Fruit fly (Drosophila melanogaster) whole organism, embryonic: ENCODE data around the gene CG31431.
A peak's percentile ranks its signal among the peaks of the same experiment; 100 is the strongest.

ENCODE experiments used
- Aef1 ChIP-seq: fragments of 200-800 bp; sonication (Bioruptor generic); IDR thresholded peaks from 3 replicates; pipeline ENCODE4 v1.3.6; 2022; ENCODE audit warnings: missing biosample characterization, missing genetic modification characterization
- CG10321 ChIP-seq: fragments of 200-800 bp; sonication (Bioruptor generic); IDR thresholded peaks from 2 replicates; pipeline ENCODE4 v1.3.6; 2022; ENCODE audit warnings: missing biosample characterization, missing genetic modification characterization
- CG13296 ChIP-seq: fragments of 200-800 bp; sonication (Bioruptor generic); optimal IDR thresholded peaks from 3 replicates; lab custom pipeline; 2018; ENCODE audit warnings: missing biosample characterization, mild to moderate bottlenecking, missing genetic modification characterization
- CG14014 ChIP-seq: fragments of 200-800 bp; sonication (Bioruptor generic); IDR thresholded peaks from 2 replicates; pipeline ENCODE4 v1.3.6; 2022; ENCODE audit warnings: missing biosample characterization, missing genetic modification characterization
- CG1529 ChIP-seq: fragments of 200-800 bp; sonication (Bioruptor generic); optimal IDR thresholded peaks from 3 replicates; lab custom pipeline; 2018; ENCODE audit warnings: missing biosample characterization, missing genetic modification characterization
- CG16863 ChIP-seq: fragments of 200-800 bp; sonication (Bioruptor generic); optimal IDR thresholded peaks from 3 replicates; lab custom pipeline; 2016; ENCODE audit warnings: missing biosample characterization, missing genetic modification characterization
- CG17328 ChIP-seq: fragments of 200-800 bp; sonication (Bioruptor generic); IDR thresholded peaks from 2 replicates; pipeline ENCODE4 v1.3.6; 2022; ENCODE audit warnings: missing biosample characterization, missing genetic modification characterization
- CG17568 ChIP-seq: fragments of 200-800 bp; sonication (Bioruptor generic); optimal IDR thresholded peaks from 2 replicates; lab custom pipeline; 2018; ENCODE audit warnings: missing biosample characterization, mild to moderate bottlenecking, missing genetic modification characterization, moderate library complexity
- CG17829 ChIP-seq: fragments of 200-800 bp; optimal IDR thresholded peaks from 2 replicates; lab custom pipeline; 2019; ENCODE audit warnings: missing biosample characterization, mild to moderate bottlenecking, missing genetic modification characterization, moderate library complexity
- CG18599 ChIP-seq: fragments of 200-800 bp; sonication (Bioruptor generic); optimal IDR thresholded peaks from 3 replicates; lab custom pipeline; 2017; ENCODE audit warnings: missing biosample characterization, missing genetic modification characterization, mild to moderate bottlenecking, moderate library complexity, missing genetic modification reagents
- CG2120 ChIP-seq: fragments of 200-800 bp; sonication (Bioruptor generic); optimal IDR thresholded peaks from 3 replicates; lab custom pipeline; 2016; ENCODE audit warnings: missing biosample characterization, missing genetic modification characterization
- CG2678 ChIP-seq: fragments of 200-800 bp; sonication (Bioruptor generic); optimal IDR thresholded peaks from 3 replicates; lab custom pipeline; 2019; ENCODE audit warnings: missing biosample characterization, mild to moderate bottlenecking, missing genetic modification characterization, moderate library complexity
- CG2712 ChIP-seq: fragments of 200-800 bp; optimal IDR thresholded peaks from 3 replicates; lab custom pipeline; 2019; ENCODE audit warnings: missing biosample characterization, mild to moderate bottlenecking, missing genetic modification characterization, moderate library complexity
- CG3407 ChIP-seq: fragments of 200-800 bp; sonication (Bioruptor generic); optimal IDR thresholded peaks from 2 replicates; lab custom pipeline; 2018; ENCODE audit warnings: missing biosample characterization, mild to moderate bottlenecking, missing genetic modification characterization
- CG3847 ChIP-seq: fragments of 200-800 bp; sonication (Bioruptor generic); IDR thresholded peaks from 2 replicates; pipeline ENCODE4 v1.3.6; 2022; ENCODE audit warnings: missing biosample characterization, missing genetic modification characterization
- CG4404 ChIP-seq: fragments of 200-800 bp; sonication (Bioruptor generic); IDR thresholded peaks from 2 replicates; pipeline ENCODE4 v1.3.6; 2022; ENCODE audit warnings: missing biosample characterization, missing genetic modification characterization
- CG4617 ChIP-seq: fragments of 200-800 bp; sonication (Bioruptor generic); optimal IDR thresholded peaks from 3 replicates; lab custom pipeline; 2016; ENCODE audit warnings: missing biosample characterization, missing genetic modification characterization, borderline replicate concordance
- CG8290 ChIP-seq, 3 experiments: fragments of 200-800 bp; sonication (Bioruptor generic); optimal IDR thresholded peaks; 2 replicates each; lab custom pipeline; 2016 to 2019; ENCODE audit warnings: missing biosample characterization in 3 of 3, missing genetic modification characterization in 3 of 3, mild to moderate bottlenecking in 2 of 3, moderate library complexity in 1 of 3
- CrebB ChIP-seq: fragments of 200-800 bp; sonication (Bioruptor generic); optimal IDR thresholded peaks from 3 replicates; lab custom pipeline; 2018; ENCODE audit warnings: missing biosample characterization, mild to moderate bottlenecking, missing genetic modification characterization
- Dfd ChIP-seq, 2 experiments: fragments of >200 bp; optimal IDR thresholded peaks; 2 replicates each; lab custom pipeline; 2017; ENCODE audit warnings: missing biosample characterization in 2 of 2, missing genetic modification characterization in 2 of 2
- Eip74EF ChIP-seq, 2 experiments: fragments of 200-800 bp in 1 of 2; fragments of >200 bp in 1 of 2; sonication (Bioruptor generic) in 1 of 2; optimal IDR thresholded peaks; 2 replicates each; lab custom pipeline; 2017 to 2019; ENCODE audit warnings: missing biosample characterization in 2 of 2, missing genetic modification characterization in 2 of 2, mild to moderate bottlenecking in 1 of 2, moderate library complexity in 1 of 2
- Fer1 ChIP-seq: fragments of 200-800 bp; sonication (Bioruptor generic); optimal IDR thresholded peaks from 2 replicates; lab custom pipeline; 2017; ENCODE audit warnings: missing biosample characterization, mild to moderate bottlenecking, missing genetic modification characterization
- Fer3 ChIP-seq: fragments of 200-800 bp; sonication (Bioruptor generic); optimal IDR thresholded peaks from 2 replicates; lab custom pipeline; 2018; ENCODE audit warnings: missing biosample characterization, mild to moderate bottlenecking, missing genetic modification characterization, moderate library complexity
- H2.0 ChIP-seq: fragments of 200-800 bp; sonication (Bioruptor generic); IDR thresholded peaks from 2 replicates; pipeline ENCODE4 v1.3.6; 2022; ENCODE audit warnings: missing biosample characterization, missing genetic modification characterization
- Hmr ChIP-seq: fragments of 200-800 bp; sonication (Bioruptor generic); optimal IDR thresholded peaks from 3 replicates; lab custom pipeline; 2017; ENCODE audit warnings: mild to moderate bottlenecking, missing biosample characterization, missing genetic modification reagents, missing genetic modification characterization
- Lhr ChIP-seq: fragments of 200-800 bp; sonication (Bioruptor generic); optimal IDR thresholded peaks from 3 replicates; lab custom pipeline; 2017; ENCODE audit warnings: mild to moderate bottlenecking, missing biosample characterization, missing genetic modification reagents, missing genetic modification characterization
- MBD-R2 ChIP-seq: fragments of 200-800 bp; sonication (Bioruptor generic); IDR thresholded peaks from 2 replicates; pipeline ENCODE4 v1.3.6; 2022; ENCODE audit warnings: missing biosample characterization, missing genetic modification characterization
- MESR4 ChIP-seq: fragments of 200-800 bp; sonication (Bioruptor generic); optimal IDR thresholded peaks from 2 replicates; lab custom pipeline; 2018; ENCODE audit warnings: missing biosample characterization, mild to moderate bottlenecking, missing genetic modification characterization, moderate library complexity
- PHDP ChIP-seq: fragments of 200-800 bp; sonication (Bioruptor generic); optimal IDR thresholded peaks from 3 replicates; lab custom pipeline; 2018; ENCODE audit warnings: missing biosample characterization, mild to moderate bottlenecking, missing genetic modification characterization, moderate library complexity
- Pdp1 ChIP-seq, 2 experiments: fragments of 200-800 bp; sonication (Bioruptor generic); optimal IDR thresholded peaks; 3 replicates each; lab custom pipeline; 2016; ENCODE audit warnings: missing biosample characterization in 2 of 2, missing genetic modification characterization in 2 of 2, mild to moderate bottlenecking in 1 of 2, moderate library complexity in 1 of 2
- Vsx1 ChIP-seq: fragments of 200-800 bp; sonication (Bioruptor generic); optimal IDR thresholded peaks from 2 replicates; lab custom pipeline; 2017; ENCODE audit warnings: missing biosample characterization, mild to moderate bottlenecking, missing genetic modification characterization, missing genetic modification reagents
- caup ChIP-seq: fragments of 200-800 bp; sonication (Bioruptor generic); optimal IDR thresholded peaks from 3 replicates; lab custom pipeline; 2017; ENCODE audit warnings: missing biosample characterization, mild to moderate bottlenecking, missing genetic modification characterization, moderate library complexity; ENCODE audit not compliant: severe bottlenecking
- ci ChIP-seq: fragments of 200-800 bp; sonication (Bioruptor generic); IDR thresholded peaks from 3 replicates; pipeline ENCODE4 v1.3.6; 2022; ENCODE audit warnings: missing biosample characterization, missing genetic modification characterization
- crp ChIP-seq, 2 experiments: fragments of 200-800 bp; sonication (Bioruptor generic); optimal IDR thresholded peaks; 2 replicates in 1 of 2; 3 replicates in 1 of 2; lab custom pipeline; 2017; ENCODE audit warnings: missing biosample characterization in 2 of 2, missing genetic modification characterization in 2 of 2, mild to moderate bottlenecking in 1 of 2, moderate library complexity in 1 of 2
- dmrt11E ChIP-seq: fragments of 200-800 bp; sonication (Bioruptor generic); optimal IDR thresholded peaks from 3 replicates; lab custom pipeline; 2018; ENCODE audit warnings: missing biosample characterization, mild to moderate bottlenecking, missing genetic modification characterization, moderate library complexity
- ewg ChIP-seq: fragments of 200-800 bp; sonication (Bioruptor generic); optimal IDR thresholded peaks from 3 replicates; lab custom pipeline; 2017; ENCODE audit warnings: mild to moderate bottlenecking, missing biosample characterization, missing genetic modification reagents, missing genetic modification characterization
- fd3F ChIP-seq: fragments of 200-800 bp; sonication (Bioruptor generic); optimal IDR thresholded peaks from 2 replicates; lab custom pipeline; 2018; ENCODE audit warnings: missing biosample characterization, mild to moderate bottlenecking, missing genetic modification characterization, moderate library complexity
- fu2 ChIP-seq: fragments of 200-800 bp; sonication (Bioruptor generic); optimal IDR thresholded peaks from 2 replicates; lab custom pipeline; 2016; ENCODE audit warnings: missing biosample characterization, missing genetic modification characterization
- gem ChIP-seq: fragments of 200-800 bp; sonication (Bioruptor generic); optimal IDR thresholded peaks from 2 replicates; lab custom pipeline; 2019; ENCODE audit warnings: missing biosample characterization, mild to moderate bottlenecking, missing genetic modification characterization, moderate library complexity
- grn ChIP-seq: fragments of 200-800 bp; sonication (Bioruptor generic); optimal IDR thresholded peaks from 3 replicates; lab custom pipeline; 2017; ENCODE audit warnings: missing biosample characterization, missing genetic modification characterization
- kah ChIP-seq: fragments of 200-800 bp; sonication (Bioruptor generic); optimal IDR thresholded peaks from 2 replicates; lab custom pipeline; 2018; ENCODE audit warnings: missing biosample characterization, mild to moderate bottlenecking, missing genetic modification characterization
- lab ChIP-seq: fragments of 200-800 bp; sonication (Bioruptor generic); optimal IDR thresholded peaks from 3 replicates; lab custom pipeline; 2017; ENCODE audit warnings: missing biosample characterization, missing genetic modification characterization, mild to moderate bottlenecking, moderate library complexity, missing genetic modification reagents
- nau ChIP-seq: fragments of 200-800 bp; sonication (Bioruptor generic); optimal IDR thresholded peaks from 3 replicates; lab custom pipeline; 2017; ENCODE audit warnings: missing biosample characterization, mild to moderate bottlenecking, missing genetic modification characterization, missing genetic modification reagents
- pzg ChIP-seq: fragments of 200-800 bp; sonication (Bioruptor generic); optimal IDR thresholded peaks from 3 replicates; lab custom pipeline; 2018; ENCODE audit warnings: missing biosample characterization, mild to moderate bottlenecking, missing genetic modification characterization, moderate library complexity
- row ChIP-seq: fragments of 200-800 bp; sonication (Bioruptor generic); IDR thresholded peaks from 3 replicates; pipeline ENCODE4 v1.3.6; 2022; ENCODE audit warnings: missing biosample characterization, missing genetic modification characterization
- sd ChIP-seq: fragments of 200-800 bp; sonication (Bioruptor generic); optimal IDR thresholded peaks from 3 replicates; lab custom pipeline; 2018; ENCODE audit warnings: missing biosample characterization, mild to moderate bottlenecking, missing genetic modification characterization, moderate library complexity
- sens ChIP-seq: fragments of 200-800 bp; sonication (Bioruptor generic); peaks from one replicate; lab custom pipeline; 2016; ENCODE audit warnings: missing biosample characterization, missing genetic modification characterization
- sug ChIP-seq: fragments of 200-800 bp; optimal IDR thresholded peaks from 2 replicates; lab custom pipeline; 2019; ENCODE audit warnings: missing biosample characterization, mild to moderate bottlenecking, missing genetic modification characterization, moderate library complexity

Gene CG31431

dm6 chr3R:21864992-21865391, 5.5 kb upstream of the CG31431 start, which contains the start of gene lsn (continued):
- TF ChIP-seq ewg (GFP tag; lab: Kevin White, UChicago) (peak; percentile 22), fd3F (GFP tag; lab: Kevin White, UChicago) (peak; percentile 59), CG17568 (peak; percentile 73), CG14014 (GFP tag; lab: Robert Waterston, UW) (peak; percentile 51; the same call in 1 of the 2 replicates), sens (GFP tag; lab: Kevin White, UChicago) (peak; percentile 49), MESR4 (GFP tag; lab: Kevin White, UChicago) (peak; percentile 61), CG1529 (GFP tag; lab: Kevin White, UChicago) (peak; percentile 45), PHDP (tag; lab: Kevin White, UChicago) (peak; percentile 71), MBD-R2 (GFP tag; lab: Robert Waterston, UW) (peak; percentile 66; the same call in 1 of the 2 replicates), kah (GFP tag; lab: Kevin White, UChicago) (no peak), Aef1 (no peak), nau (GFP tag; lab: Kevin White, UChicago) (peak; percentile 35), grn (GFP tag; lab: Kevin White, UChicago) (peak; percentile 23), CG2712 (tag; lab: Kevin White, UChicago) (peak; percentile 2), Lhr (GFP tag; lab: Kevin White, UChicago) (peak; percentile 2), sd (tag; lab: Kevin White, UChicago) (peak; percentile 65), lab (GFP tag; lab: Kevin White, UChicago) (peak; percentile 42), CG18599 (GFP tag; lab: Kevin White, UChicago) (peak; percentile 52), CG3407 (GFP tag; lab: Kevin White, UChicago) (peak; percentile 9), CG16863 (GFP tag; lab: Kevin White, UChicago) (no peak), CG10321 (GFP tag; lab: Robert Waterston, UW) (no peak), CG8290 (GFP tag; optimal IDR thresholded peaks at IDR 0.05; lab: Kevin White, UChicago) (no peak), CG8290 (tag; optimal IDR thresholded peaks at IDR 0.05; lab: Kevin White, UChicago) (peak in 1 of 2 experiments; percentile 82), crp (GFP tag; optimal IDR thresholded peaks at IDR 0.05; lab: Kevin White, UChicago) (peak; percentile 37 to 90), H2.0 (GFP tag; lab: Robert Waterston, UW) (no peak), CG17328 (GFP tag; lab: Robert Waterston, UW) (peak; percentile 18; the same call in 1 of the 2 replicates), caup (GFP tag; lab: Kevin White, UChicago) (peak; percentile 51), Pdp1 (GFP tag; optimal IDR thresholded peaks at IDR 0.05; lab: Kevin White, UChicago) (peak in 1 of 2 experiments; percentile 16), gem (peak; percentile 39), Dfd (GFP tag; optimal IDR thresholded peaks at IDR 0.05; lab: Kevin White, UChicago) (no peak), dmrt11E (tag; lab: Kevin White, UChicago) (peak; percentile 18), CG4404 (GFP tag; lab: Robert Waterston, UW) (no peak), Vsx1 (GFP tag; lab: Kevin White, UChicago) (peak; percentile 31), CG3847 (GFP tag; lab: Robert Waterston, UW) (no peak), sug (tag; lab: Kevin White, UChicago) (peak; percentile 30), Fer1 (peak; percentile 57), CG4617 (GFP tag; lab: Kevin White, UChicago) (peak; percentile 36), Eip74EF (GFP tag; optimal IDR thresholded peaks at IDR 0.05; lab: Kevin White, UChicago) (no peak), Hmr (GFP tag; lab: Kevin White, UChicago) (peak; percentile 11), CG2120 (no peak), CrebB (tag; lab: Kevin White, UChicago) (peak; percentile 35), CG2678 (tag; lab: Kevin White, UChicago) (peak; percentile 37), CG13296 (GFP tag; lab: Kevin White, UChicago) (peak; percentile 30), CG17829 (peak; percentile 29), fu2 (GFP tag; lab: Kevin White, UChicago) (no peak), ci (peak; percentile 53; the same call in 2 of the 3 replicates), row (GFP tag; lab: Robert Waterston, UW) (no peak), pzg (GFP tag; lab: Kevin White, UChicago) (peak; percentile 42), Fer3 (peak; percentile 4)
